Fruit fly (Drosophila melanogaster) whole organism, pupa: Measurements from ENCODE around the gene VhaM9.7-c.

ENCODE experiments used
- CG10348 ChIP-seq: fragments of 200-800 bp; sonication (Bioruptor generic); IDR thresholded peaks from 2 replicates; pipeline ENCODE4 v1.3.6; 2022; ENCODE audit warnings: missing biosample characterization, missing genetic modification characterization
- CG12605 ChIP-seq: fragments of 200-800 bp; sonication (Bioruptor generic); IDR thresholded peaks from 2 replicates; pipeline ENCODE4 v1.3.6; 2022; ENCODE audit warnings: missing biosample characterization, missing genetic modification characterization
- CG13204 ChIP-seq: fragments of 200-800 bp; sonication (Bioruptor generic); optimal IDR thresholded peaks from 2 replicates; lab custom pipeline; 2018; ENCODE audit warnings: missing biosample characterization, mild to moderate bottlenecking, missing genetic modification characterization, moderate library complexity
- CG14655 ChIP-seq: fragments of 200-800 bp; sonication (Bioruptor generic); optimal IDR thresholded peaks from 3 replicates; lab custom pipeline; 2017; ENCODE audit warnings: mild to moderate bottlenecking, missing biosample characterization, missing genetic modification reagents, missing genetic modification characterization
- CG15710 ChIP-seq: fragments of 200-800 bp; sonication (Bioruptor generic); optimal IDR thresholded peaks from 2 replicates; lab custom pipeline; 2018; ENCODE audit warnings: missing biosample characterization, mild to moderate bottlenecking, missing genetic modification characterization, moderate library complexity
- CG17806 ChIP-seq: fragments of 200-800 bp; sonication (Bioruptor generic); optimal IDR thresholded peaks from 2 replicates; lab custom pipeline; 2018; ENCODE audit warnings: missing biosample characterization, mild to moderate bottlenecking, missing genetic modification characterization, moderate library complexity
- CG32121 ChIP-seq: fragments of 200-800 bp; sonication (Bioruptor generic); IDR thresholded peaks from 2 replicates; pipeline ENCODE4 v1.3.6; 2022; ENCODE audit warnings: missing biosample characterization, missing genetic modification characterization
- CG34367 ChIP-seq: fragments of 200-800 bp; sonication (Bioruptor generic); optimal IDR thresholded peaks from 2 replicates; lab custom pipeline; 2018; ENCODE audit warnings: missing biosample characterization, mild to moderate bottlenecking, missing genetic modification characterization
- CG4496 ChIP-seq: fragments of 200-800 bp; sonication (Bioruptor generic); IDR thresholded peaks from 3 replicates; pipeline ENCODE4 v1.3.6; 2022; ENCODE audit warnings: missing biosample characterization, missing genetic modification characterization
- CG8159 ChIP-seq: fragments of 200-800 bp; sonication (Bioruptor generic); optimal IDR thresholded peaks from 3 replicates; lab custom pipeline; 2018; ENCODE audit warnings: missing biosample characterization, mild to moderate bottlenecking, missing genetic modification characterization, moderate library complexity
- CG8301 ChIP-seq: fragments of 200-800 bp; sonication (Bioruptor generic); optimal IDR thresholded peaks from 2 replicates; lab custom pipeline; 2018; ENCODE audit warnings: missing biosample characterization, mild to moderate bottlenecking, missing genetic modification characterization
- CG9948 ChIP-seq: fragments of 200-800 bp; sonication (Bioruptor generic); optimal IDR thresholded peaks from 2 replicates; lab custom pipeline; 2018; ENCODE audit warnings: missing biosample characterization, mild to moderate bottlenecking, missing genetic modification characterization, moderate library complexity
- D1 ChIP-seq: fragments of 200-800 bp; sonication (Bioruptor generic); optimal IDR thresholded peaks from 2 replicates; lab custom pipeline; 2018; ENCODE audit warnings: missing biosample characterization, mild to moderate bottlenecking, missing genetic modification characterization, moderate library complexity
- EcR ChIP-seq: fragments of 200-800 bp; sonication (Bioruptor generic); optimal IDR thresholded peaks from 3 replicates; lab custom pipeline; 2019; ENCODE audit warnings: missing biosample characterization, missing genetic modification characterization, mild to moderate bottlenecking, moderate library complexity, missing genetic modification reagents
- Ets98B ChIP-seq: fragments of 200-800 bp; sonication (Bioruptor generic); IDR thresholded peaks from 2 replicates; pipeline ENCODE4 v1.3.6; 2022; ENCODE audit warnings: missing biosample characterization, missing genetic modification characterization
- Pif1A ChIP-seq: fragments of 200-800 bp; sonication (Bioruptor generic); optimal IDR thresholded peaks from 3 replicates; lab custom pipeline; 2016; ENCODE audit warnings: missing biosample characterization, missing genetic modification characterization
- Pif1B ChIP-seq: fragments of 200-800 bp; sonication (Bioruptor generic); optimal IDR thresholded peaks from 3 replicates; lab custom pipeline; 2016; ENCODE audit warnings: missing biosample characterization, missing genetic modification characterization
- Snoo ChIP-seq: fragments of 200-800 bp; sonication (Bioruptor generic); optimal IDR thresholded peaks from 3 replicates; lab custom pipeline; 2017; ENCODE audit warnings: missing biosample characterization, mild to moderate bottlenecking, missing genetic modification characterization, inconsistent platforms
- fd96Ca ChIP-seq: fragments of 200-800 bp; sonication (Bioruptor generic); IDR thresholded peaks from 3 replicates; pipeline ENCODE4 v1.3.6; 2022; ENCODE audit warnings: missing biosample characterization, missing genetic modification characterization
- gl ChIP-seq: fragments of 200-800 bp; sonication (Bioruptor generic); optimal IDR thresholded peaks from 2 replicates; lab custom pipeline; 2018; ENCODE audit warnings: missing biosample characterization, mild to moderate bottlenecking, missing genetic modification characterization
- rn ChIP-seq: fragments of 200-800 bp; sonication (Bioruptor generic); IDR thresholded peaks from 2 replicates; pipeline ENCODE4 v1.3.6; 2022; ENCODE audit warnings: missing biosample characterization, missing genetic modification characterization

VhaM9.7-c gene

DNA sequence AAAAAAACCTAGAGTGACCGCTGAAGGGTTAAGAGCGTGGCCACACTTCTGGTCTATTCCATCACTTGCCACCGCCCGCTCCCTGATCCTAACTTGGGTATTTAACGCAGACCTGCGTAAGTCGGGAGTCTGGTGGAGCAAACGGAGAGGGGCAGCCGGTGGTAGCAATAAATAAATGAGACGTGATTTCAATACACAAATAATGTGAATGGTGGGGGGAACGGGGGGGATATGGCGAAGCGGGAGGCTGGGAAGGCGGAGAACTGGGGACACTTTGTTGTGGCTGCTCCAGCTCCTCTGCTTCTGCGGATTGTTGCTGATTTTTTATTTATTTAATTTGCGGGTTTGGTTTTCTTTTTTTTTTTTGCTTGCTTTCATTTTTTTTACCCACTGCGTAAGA, 28.8 kb downstream of the VhaM9.7-c start:
- TF ChIP-seq EcR = peak; percentile 3
- no peak for TF ChIP-seq CG12605 (GFP tag; lab: Robert Waterston, UW)
- TF ChIP-seq CG8159 = no peak
- TF ChIP-seq, all 21 proteins: peak for 1

DNA sequence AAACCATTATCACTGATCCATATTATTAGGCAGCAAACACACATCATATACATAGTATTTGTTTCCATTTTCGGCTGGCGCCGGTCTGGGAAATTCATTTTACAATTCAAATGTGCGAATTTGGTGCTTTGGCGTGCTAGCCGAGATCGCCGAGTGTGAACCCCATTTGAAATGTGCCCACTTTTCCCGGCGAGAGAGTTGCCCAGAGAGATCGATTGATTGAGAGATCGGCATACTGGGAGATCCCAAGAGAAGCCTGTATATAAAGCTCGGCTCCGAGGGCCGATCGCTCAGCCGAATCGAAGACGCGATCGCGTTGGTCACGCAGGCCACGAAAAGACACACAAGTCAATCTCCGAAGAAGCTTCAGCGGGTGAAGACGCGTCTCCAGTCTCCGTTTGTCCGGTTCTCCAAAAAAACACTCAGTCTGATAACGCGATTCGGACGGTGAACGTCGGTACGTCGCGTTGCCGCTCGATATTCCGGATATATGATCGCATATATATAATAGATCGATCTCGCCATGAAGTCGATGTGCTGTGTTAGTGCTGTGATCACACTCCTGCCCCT, 38.2 kb downstream of the VhaM9.7-c start, which contains the start of gene CG1299:
CG1299 (plus strand) TSS at position 291 of the 570 bp plus-strand sequence.
- TF ChIP-seq CG17806 (tag; lab: Kevin White, UChicago) (no peak), CG15710 (tag; lab: Kevin White, UChicago) (no peak), CG12605 (GFP tag; lab: Robert Waterston, UW) (no peak), Ets98B (GFP tag; lab: Robert Waterston, UW) (no peak), CG9948 (tag; lab: Kevin White, UChicago) (no peak), CG4496 (GFP tag; lab: Robert Waterston, UW) (no peak), CG8159 (no peak), EcR (peak; percentile 34), rn (GFP tag; lab: Robert Waterston, UW) (no peak), CG8301 (tag; lab: Kevin White, UChicago) (no peak), CG13204 (GFP tag; lab: Kevin White, UChicago) (peak; percentile 24), fd96Ca (GFP tag; lab: Robert Waterston, UW) (no peak), Snoo (no peak), gl (tag; lab: Kevin White, UChicago) (no peak), CG34367 (tag; lab: Kevin White, UChicago) (no peak), CG10348 (GFP tag; lab: Robert Waterston, UW) (no peak), CG14655 (GFP tag; lab: Kevin White, UChicago) (no peak), CG32121 (GFP tag; lab: Robert Waterston, UW) (no peak), Pif1A (GFP tag; lab: Kevin White, UChicago) (peak; percentile 10), Pif1B (GFP tag; lab: Kevin White, UChicago) (peak; percentile 8), D1 (tag; lab: Kevin White, UChicago) (no peak)

DNA sequence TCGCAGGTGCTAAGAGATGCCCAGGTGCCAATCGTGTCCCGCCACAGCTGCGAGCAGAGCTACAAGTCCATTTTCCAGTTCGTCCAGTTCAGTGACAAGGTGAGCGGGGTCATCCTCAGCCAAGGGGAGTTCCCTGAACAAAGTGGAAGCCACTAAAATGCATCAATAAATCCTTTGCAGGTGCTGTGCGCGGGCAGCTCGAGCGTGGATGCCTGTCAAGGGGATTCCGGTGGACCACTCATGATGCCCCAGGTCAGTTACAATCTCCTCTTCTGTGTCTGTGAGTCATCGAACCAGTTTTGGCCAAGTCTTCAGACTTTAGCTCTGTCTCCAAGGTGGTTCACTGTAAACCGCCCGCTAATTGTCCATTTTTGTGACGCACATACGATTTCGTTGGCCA, 41.4 kb downstream of the VhaM9.7-c start:
- TF ChIP-seq rn (GFP tag; lab: Robert Waterston, UW) (no peak), CG32121 (GFP tag; lab: Robert Waterston, UW) (no peak), EcR (peak; percentile 73), CG15710 (tag; lab: Kevin White, UChicago) (no peak), CG4496 (GFP tag; lab: Robert Waterston, UW) (no peak)

- TF ChIP-seq Ets98B (GFP tag; lab: Robert Waterston, UW) (no peak), CG12605 (GFP tag; lab: Robert Waterston, UW) (no peak), Pif1B (GFP tag; lab: Kevin White, UChicago) (no peak), CG9948 (tag; lab: Kevin White, UChicago) (no peak), D1 (tag; lab: Kevin White, UChicago) (no peak), rn (GFP tag; lab: Robert Waterston, UW) (no peak), CG32121 (GFP tag; lab: Robert Waterston, UW) (no peak), gl (tag; lab: Kevin White, UChicago) (no peak), Pif1A (GFP tag; lab: Kevin White, UChicago) (no peak), EcR (no peak), CG8159 (no peak), CG13204 (GFP tag; lab: Kevin White, UChicago) (no peak), CG4496 (GFP tag; lab: Robert Waterston, UW) (no peak), Snoo (no peak), CG15710 (tag; lab: Kevin White, UChicago) (no peak), fd96Ca (GFP tag; lab: Robert Waterston, UW) (no peak), CG14655 (GFP tag; lab: Kevin White, UChicago) (no peak), CG17806 (tag; lab: Kevin White, UChicago) (no peak), CG8301 (tag; lab: Kevin White, UChicago) (no peak)
Measured at dm6 chr3L:4142064-4142463, 44.6 kb downstream of the VhaM9.7-c start, which contains the start of gene CG32260. Gene CG32260, plus strand, starts transcription at chr3L:4142364.

- TF ChIP-seq Ets98B (GFP tag; lab: Robert Waterston, UW) = no peak
- TF ChIP-seq CG32121 (GFP tag; lab: Robert Waterston, UW) = no peak
- TF ChIP-seq CG17806 (tag; lab: Kevin White, UChicago) = no peak
- no peak for TF ChIP-seq fd96Ca (GFP tag; lab: Robert Waterston, UW)
- TF ChIP-seq, all 21 proteins: peak for 0
Measured at dm6 chr3L:4141167-4141566, 45.5 kb downstream of the VhaM9.7-c start, which contains the start of gene Akh. Gene Akh, plus strand, starts transcription at chr3L:4141467.

DNA sequence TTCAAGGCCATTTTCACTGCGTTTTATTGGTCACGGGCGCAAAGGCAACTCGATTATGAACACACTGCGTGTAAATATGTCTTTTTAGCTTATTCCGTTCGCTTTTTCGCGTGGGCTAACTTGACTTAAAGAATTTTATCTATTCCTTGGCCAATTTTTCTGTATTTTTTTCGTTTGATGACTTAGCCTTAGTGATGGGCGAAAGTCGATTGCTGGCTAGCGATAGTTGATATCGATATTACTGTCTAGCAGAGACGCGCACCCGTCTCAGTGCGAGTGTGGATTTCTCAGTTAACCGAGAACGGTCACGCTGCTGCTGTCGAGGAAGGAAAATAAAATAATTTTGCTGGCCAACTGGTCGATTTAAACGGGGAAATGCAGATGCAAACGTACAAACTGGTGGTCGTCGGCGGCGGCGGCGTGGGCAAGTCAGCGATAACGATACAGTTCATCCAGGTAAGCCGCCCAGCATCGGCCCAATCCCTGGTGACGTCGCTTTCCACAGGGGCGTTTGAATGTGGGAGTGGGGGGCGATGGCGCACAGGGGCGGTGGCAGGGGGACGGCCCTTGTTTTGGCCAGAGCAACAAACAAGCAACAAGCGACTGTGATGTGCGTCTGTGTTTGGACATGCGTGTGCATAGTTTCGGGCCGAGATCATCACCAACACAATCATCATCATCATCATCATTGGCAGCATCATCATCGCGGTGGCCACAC, 47.7 kb downstream of the VhaM9.7-c start, which contains the start of the genes Rop and Ras64B:
Rop (minus strand) TSS at position 193 of the 718 bp plus-strand sequence.
Ras64B (plus strand) TSS at position 273 of the 718 bp plus-strand sequence.
- TF ChIP-seq EcR = peak; percentile 57
- peak; percentile 23; the same call in 1 of the 2 replicates for TF ChIP-seq Ets98B (GFP tag; lab: Robert Waterston, UW)
- peak; percentile 1 for TF ChIP-seq CG15710 (tag; lab: Kevin White, UChicago)
- TF ChIP-seq fd96Ca (GFP tag; lab: Robert Waterston, UW) = no peak; the same call in 2 of the 3 replicates
